Fruit fly (Drosophila melanogaster) Kc167 (cell line): ENCODE results near the gene spn-B.

ENCODE experiments used
- Myc ChIP-seq: fragments of >200 bp; optimal IDR thresholded peaks from 2 replicates; lab custom pipeline; 2017; ENCODE audit warnings: missing external identifiers
- Sin3A ChIP-seq: fragments of >200 bp; optimal IDR thresholded peaks from 2 replicates; lab custom pipeline; 2018; ENCODE audit warnings: missing external identifiers
- h ChIP-seq: fragments of >200 bp; optimal IDR thresholded peaks from 3 replicates; lab custom pipeline; 2018; ENCODE audit warnings: missing external identifiers
- insv ChIP-seq: fragments of >200 bp; optimal IDR thresholded peaks from 3 replicates; lab custom pipeline; 2018; ENCODE audit warnings: missing external identifiers
- psq ChIP-seq: fragments of >200 bp; optimal IDR thresholded peaks from 2 replicates; lab custom pipeline; 2017; ENCODE audit warnings: missing external identifiers

DNA sequence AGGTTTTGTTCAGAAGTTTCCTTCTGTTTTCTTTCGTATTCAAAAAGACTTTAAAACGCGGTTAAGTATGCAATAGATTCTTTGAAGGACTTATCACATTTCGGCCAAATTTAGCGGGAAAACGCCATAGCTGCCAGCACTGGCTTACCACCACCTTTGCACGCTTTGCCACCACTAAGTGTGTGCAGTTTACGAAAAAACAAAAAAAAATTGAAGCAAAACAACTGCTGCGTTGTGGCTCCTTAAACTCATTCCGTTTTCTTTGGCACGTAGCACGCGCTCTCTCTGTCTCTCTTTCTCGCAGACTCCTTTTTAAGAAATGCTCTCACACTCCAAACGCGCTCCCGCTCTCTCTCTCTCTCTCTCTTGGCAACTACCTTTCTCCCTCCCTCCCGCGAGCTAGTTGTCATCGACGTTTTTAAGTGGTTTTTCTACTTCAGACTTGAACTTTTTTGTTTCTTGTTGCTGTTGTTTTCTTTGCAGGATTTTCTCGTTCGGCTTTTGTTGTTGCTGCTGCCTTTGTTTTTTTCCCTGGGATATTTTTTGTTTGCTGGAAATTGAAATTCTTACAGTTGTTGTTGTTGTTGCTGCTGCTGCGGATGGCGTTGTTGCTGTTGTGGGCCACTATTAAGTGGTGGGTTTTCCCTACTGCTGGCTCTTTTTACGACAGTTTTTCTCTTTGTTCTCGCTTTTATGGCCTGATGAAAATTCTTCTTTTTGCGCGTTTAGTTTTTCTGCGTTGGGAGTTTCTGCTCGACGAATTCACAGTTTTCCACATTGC lies 49.1 kb upstream of the spn-B start:
- TF ChIP-seq insv (lab: Kevin White, UChicago) (no peak), h (no peak), Myc (lab: Kevin White, UChicago) (no peak), psq (lab: Kevin White, UChicago) (no peak), Sin3A (lab: Kevin White, UChicago) (no peak)
